Worm (Caenorhabditis elegans): ENCODE results near the gene C24H11.2.
"Not testable (repeated sequence)": the region's sequence is repeated elsewhere in the genome, so short reads cannot be mapped to it uniquely, and the experiment has no call there.

C24H11.2 gene

ce11 chrIII:11795448-11795847 lies 3.3 kb upstream of the C24H11.2 start, which contains the start of gene twk-39:
TSS of gene twk-39 (plus strand) at chrIII:11795748.
- TF ChIP-seq ceh-30 (tag; optimal IDR thresholded peaks at IDR 0.05) = no peak
- TF ChIP-seq ref-2 (tag; optimal IDR thresholded peaks at IDR 0.05) = no peak
- TF ChIP-seq sox-2 (GFP tag; IDR thresholded peaks at IDR 0.05) = no peak
- TF ChIP-seq ets-4 (tag; optimal IDR thresholded peaks at IDR 0.05) = no peak
- TF ChIP-seq ceh-2 (tag; optimal IDR thresholded peaks at IDR 0.05) = no peak
- no peak for TF ChIP-seq che-1 (tag; optimal IDR thresholded peaks at IDR 0.05)

ce11 chrIII:11794389-11794788 lies 2.2 kb upstream of the C24H11.2 start:
- no peak for TF ChIP-seq elt-2 (tag; optimal IDR thresholded peaks at IDR 0.05)
- no peak for TF ChIP-seq madf-2 (tag; optimal IDR thresholded peaks at IDR 0.05)
- no peak for TF ChIP-seq eyg-1 (tag; optimal IDR thresholded peaks at IDR 0.05)
- no peak for TF ChIP-seq hlh-13 (GFP tag; optimal IDR thresholded peaks at IDR 0.05)
- no peak for TF ChIP-seq F13H6.1 (tag; optimal IDR thresholded peaks at IDR 0.05)
- no peak for TF ChIP-seq dve-1 (tag; optimal IDR thresholded peaks at IDR 0.05)
- TF ChIP-seq pha-2 (tag; optimal IDR thresholded peaks at IDR 0.05) = no peak
- no peak for TF ChIP-seq dmd-4 (tag; optimal IDR thresholded peaks at IDR 0.05; ENCODE audit: borderline replicate concordance)
- TF ChIP-seq fax-1 (tag; optimal IDR thresholded peaks at IDR 0.05) = no peak

- TF ChIP-seq sox-2 (GFP tag; IDR thresholded peaks at IDR 0.05) (no peak), ceh-24 (tag; optimal IDR thresholded peaks at IDR 0.05) (no peak), lim-6 (tag; optimal IDR thresholded peaks at IDR 0.05) (no peak), ttx-3 (tag; optimal IDR thresholded peaks at IDR 0.05) (no peak), ref-2 (tag; optimal IDR thresholded peaks at IDR 0.05) (no peak), madf-2 (tag; optimal IDR thresholded peaks at IDR 0.05) (no peak), ceh-9 (tag; optimal IDR thresholded peaks at IDR 0.05) (no peak), eyg-1 (tag; optimal IDR thresholded peaks at IDR 0.05) (no peak), tbx-2 (tag; optimal IDR thresholded peaks at IDR 0.05) (no peak), ceh-18 (tag; optimal IDR thresholded peaks at IDR 0.05) (no peak), nhr-232 (tag; optimal IDR thresholded peaks at IDR 0.05) (no peak), hlh-13 (GFP tag; optimal IDR thresholded peaks at IDR 0.05) (no peak), rnt-1 (tag; optimal IDR thresholded peaks at IDR 0.05) (no peak), pha-2 (tag; optimal IDR thresholded peaks at IDR 0.05) (no peak), elt-2 (tag; optimal IDR thresholded peaks at IDR 0.05) (no peak), sdc-2 (tag; optimal IDR thresholded peaks at IDR 0.05) (no peak)
Measured at ce11 chrIII:11789480-11789879, 2.7 kb downstream of the C24H11.2 start.

- not testable (repeated sequence) for TF ChIP-seq ceh-18, che-1, nfya-1 (tag; optimal IDR thresholded peaks at IDR 0.05)
Measured at ce11 chrIII:11787376-11787775, 4.8 kb downstream of the C24H11.2 start, which contains the start of gene C24H11.1. TSS of gene C24H11.1 (plus strand) at chrIII:11787676.

ce11 chrIII:11785961-11786360 lies 6.2 kb downstream of the C24H11.2 start, which contains the start of gene tbx-38:
TSS of gene tbx-38 (minus strand) at chrIII:11786061.
- no peak for TF ChIP-seq nhr-232 (tag; optimal IDR thresholded peaks at IDR 0.05)
- TF ChIP-seq rnt-1 (tag; optimal IDR thresholded peaks at IDR 0.05) = no peak
- no peak for TF ChIP-seq hlh-13 (GFP tag; optimal IDR thresholded peaks at IDR 0.05)
- TF ChIP-seq hlh-6 (tag; optimal IDR thresholded peaks at IDR 0.05) = no peak
- no peak for TF ChIP-seq tbx-7 (tag; optimal IDR thresholded peaks at IDR 0.05)
- no peak for TF ChIP-seq unc-55 (GFP tag; optimal IDR thresholded peaks at IDR 0.05)
- TF ChIP-seq sdc-2 (tag; optimal IDR thresholded peaks at IDR 0.05) = no peak
- no peak for TF ChIP-seq fkh-6 (tag; optimal IDR thresholded peaks at IDR 0.05)
- TF ChIP-seq ama-1 (optimal IDR thresholded peaks at IDR 0.05) = no peak
- TF ChIP-seq pax-1 (tag; optimal IDR thresholded peaks at IDR 0.05) = no peak
- TF ChIP-seq F13H6.1 (tag; optimal IDR thresholded peaks at IDR 0.05) = no peak
- TF ChIP-seq hlh-15 (tag; optimal IDR thresholded peaks at IDR 0.05) = no peak
- TF ChIP-seq K09A11.1 (tag; optimal IDR thresholded peaks at IDR 0.05; ENCODE audit: insufficient read depth) = no peak
- TF ChIP-seq T23F11.4 (GFP tag; optimal IDR thresholded peaks at IDR 0.05) = no peak
- TF ChIP-seq ceh-14 (tag; optimal IDR thresholded peaks at IDR 0.05) = no peak
- no peak for TF ChIP-seq npax-4 (tag; optimal IDR thresholded peaks at IDR 0.05)
- no peak for TF ChIP-seq nfya-1 (tag; optimal IDR thresholded peaks at IDR 0.05)
- no peak for TF ChIP-seq elt-2 (tag; optimal IDR thresholded peaks at IDR 0.05)

Data from whole organism, late embryonic.